Fruit fly (Drosophila melanogaster) whole organism, embryonic: ENCODE measurements around the gene CG13609.
A peak's percentile ranks its signal among the peaks of the same experiment; 100 is the strongest.

Experiments
- B-H2 ChIP-seq: fragments of 200-800 bp; sonication (Bioruptor generic); optimal IDR thresholded peaks from 2 replicates; lab custom pipeline; 2018; ENCODE audit warnings: missing biosample characterization, mild to moderate bottlenecking, missing genetic modification characterization
- BtbVII ChIP-seq: fragments of 200-800 bp; sonication (Bioruptor generic); optimal IDR thresholded peaks from 3 replicates; lab custom pipeline; 2017; ENCODE audit warnings: missing biosample characterization, mild to moderate bottlenecking, missing genetic modification characterization
- CG10209 ChIP-seq: fragments of 200-800 bp; sonication (Bioruptor generic); optimal IDR thresholded peaks from 3 replicates; lab custom pipeline; 2017; ENCODE audit warnings: missing biosample characterization, mild to moderate bottlenecking, missing genetic modification characterization, missing genetic modification reagents
- CG10431 ChIP-seq: fragments of 200-800 bp; sonication (Bioruptor generic); optimal IDR thresholded peaks from 3 replicates; lab custom pipeline; 2018; ENCODE audit warnings: missing biosample characterization, mild to moderate bottlenecking, missing genetic modification characterization
- CG10543 ChIP-seq: fragments of 200-800 bp; sonication (Bioruptor generic); optimal IDR thresholded peaks from 3 replicates; lab custom pipeline; 2017; ENCODE audit warnings: missing biosample characterization, mild to moderate bottlenecking, missing genetic modification characterization, moderate library complexity
- CG11247 ChIP-seq: fragments of 200-800 bp; sonication (Bioruptor generic); IDR thresholded peaks from 2 replicates; pipeline ENCODE4 v1.3.6; 2022; ENCODE audit warnings: missing biosample characterization, missing genetic modification characterization
- CG11398 ChIP-seq: fragments of 200-800 bp; sonication (Bioruptor generic); optimal IDR thresholded peaks from 2 replicates; lab custom pipeline; 2016; ENCODE audit warnings: missing biosample characterization, missing genetic modification characterization
- CG13296 ChIP-seq: fragments of 200-800 bp; sonication (Bioruptor generic); optimal IDR thresholded peaks from 3 replicates; lab custom pipeline; 2018; ENCODE audit warnings: missing biosample characterization, mild to moderate bottlenecking, missing genetic modification characterization
- CG1602 ChIP-seq: fragments of 200-800 bp; sonication (Bioruptor generic); optimal IDR thresholded peaks from 3 replicates; lab custom pipeline; 2016; ENCODE audit warnings: missing biosample characterization, missing genetic modification characterization
- CG17361 ChIP-seq: fragments of 200-800 bp; sonication (Bioruptor generic); IDR thresholded peaks from 3 replicates; pipeline ENCODE4 v1.3.6; 2022; ENCODE audit warnings: missing biosample characterization, missing genetic modification characterization
- D ChIP-seq, 2 experiments: fragments of 200-800 bp in 1 of 2; fragments of >200 bp in 1 of 2; sonication (Bioruptor generic) in 1 of 2; optimal IDR thresholded peaks; 2 replicates in 1 of 2; 3 replicates in 1 of 2; lab custom pipeline; 2017; ENCODE audit warnings: mild to moderate bottlenecking in 1 of 2, missing biosample characterization in 1 of 2, missing genetic modification characterization in 1 of 2, missing genetic modification reagents in 1 of 2
- Drgx ChIP-seq: fragments of 200-800 bp; sonication (Bioruptor generic); IDR thresholded peaks from 2 replicates; pipeline ENCODE4 v1.3.6; 2022; ENCODE audit warnings: missing biosample characterization, missing genetic modification characterization
- Fer3 ChIP-seq: fragments of 200-800 bp; sonication (Bioruptor generic); optimal IDR thresholded peaks from 2 replicates; lab custom pipeline; 2018; ENCODE audit warnings: missing biosample characterization, mild to moderate bottlenecking, missing genetic modification characterization, moderate library complexity
- HHEX ChIP-seq: fragments of 200-800 bp; sonication (Bioruptor generic); optimal IDR thresholded peaks from 3 replicates; lab custom pipeline; 2017; ENCODE audit warnings: missing biosample characterization, mild to moderate bottlenecking, missing genetic modification characterization, missing genetic modification reagents
- Hmx ChIP-seq: fragments of 200-800 bp; sonication (Bioruptor generic); optimal IDR thresholded peaks from 2 replicates; lab custom pipeline; 2016; ENCODE audit warnings: missing biosample characterization, missing genetic modification characterization
- Jarid2 ChIP-seq: fragments of 200-800 bp; sonication (Bioruptor generic); optimal IDR thresholded peaks from 3 replicates; lab custom pipeline; 2017; ENCODE audit warnings: mild to moderate bottlenecking, missing biosample characterization, missing genetic modification reagents, missing genetic modification characterization
- Lim3 ChIP-seq: fragments of 200-800 bp; sonication (Bioruptor generic); IDR thresholded peaks from 2 replicates; pipeline ENCODE4 v1.3.6; 2022; ENCODE audit warnings: missing biosample characterization, missing genetic modification characterization
- Nf-YC ChIP-seq: fragments of 200-800 bp; optimal IDR thresholded peaks from 3 replicates; lab custom pipeline; 2019; ENCODE audit warnings: missing biosample characterization, mild to moderate bottlenecking, missing genetic modification characterization, moderate library complexity
- PHDP ChIP-seq: fragments of 200-800 bp; sonication (Bioruptor generic); optimal IDR thresholded peaks from 3 replicates; lab custom pipeline; 2018; ENCODE audit warnings: missing biosample characterization, mild to moderate bottlenecking, missing genetic modification characterization, moderate library complexity
- Sry-β ChIP-seq: fragments of 200-800 bp; sonication (Bioruptor generic); optimal IDR thresholded peaks from 2 replicates; lab custom pipeline; 2018; ENCODE audit warnings: missing biosample characterization, mild to moderate bottlenecking, missing genetic modification characterization, moderate library complexity
- Taf1 ChIP-seq: fragments of 200-800 bp; sonication (Bioruptor generic); IDR thresholded peaks from 2 replicates; pipeline ENCODE4 v1.3.6; 2022; ENCODE audit warnings: missing biosample characterization, missing genetic modification characterization
- Xbp1 ChIP-seq: fragments of 200-800 bp; sonication (Bioruptor generic); optimal IDR thresholded peaks from 3 replicates; lab custom pipeline; 2016; ENCODE audit warnings: missing biosample characterization, mild to moderate bottlenecking, missing genetic modification characterization
- ap ChIP-seq: fragments of 200-800 bp; sonication (Bioruptor generic); IDR thresholded peaks from 2 replicates; pipeline ENCODE4 v1.3.6; 2022; ENCODE audit warnings: missing biosample characterization, missing genetic modification characterization
- az2 ChIP-seq: fragments of 200-800 bp; sonication (Bioruptor generic); optimal IDR thresholded peaks from 3 replicates; lab custom pipeline; 2016; ENCODE audit warnings: missing biosample characterization, missing genetic modification characterization
- cas ChIP-seq: fragments of 200-800 bp; sonication (Bioruptor generic); IDR thresholded peaks from 2 replicates; pipeline ENCODE4 v1.3.6; 2022; ENCODE audit warnings: missing biosample characterization, missing genetic modification characterization
- caup ChIP-seq: fragments of 200-800 bp; sonication (Bioruptor generic); optimal IDR thresholded peaks from 3 replicates; lab custom pipeline; 2017; ENCODE audit warnings: missing biosample characterization, mild to moderate bottlenecking, missing genetic modification characterization, moderate library complexity; ENCODE audit not compliant: severe bottlenecking
- crol ChIP-seq: fragments of 200-800 bp; sonication (Bioruptor generic); IDR thresholded peaks from 2 replicates; pipeline ENCODE4 v1.3.6; 2022; ENCODE audit warnings: missing biosample characterization, missing genetic modification characterization
- crp ChIP-seq, 2 experiments: fragments of 200-800 bp; sonication (Bioruptor generic); optimal IDR thresholded peaks; 2 replicates in 1 of 2; 3 replicates in 1 of 2; lab custom pipeline; 2017; ENCODE audit warnings: missing biosample characterization in 2 of 2, missing genetic modification characterization in 2 of 2, mild to moderate bottlenecking in 1 of 2, moderate library complexity in 1 of 2
- cwo ChIP-seq: fragments of 200-800 bp; sonication (Bioruptor generic); optimal IDR thresholded peaks from 3 replicates; lab custom pipeline; 2017; ENCODE audit warnings: missing biosample characterization, missing genetic modification characterization, mild to moderate bottlenecking, moderate library complexity, missing genetic modification reagents
- dan ChIP-seq: fragments of 200-800 bp; sonication (Bioruptor generic); IDR thresholded peaks from 2 replicates; pipeline ENCODE4 v1.3.6; 2022; ENCODE audit warnings: missing biosample characterization, missing genetic modification characterization
- emc ChIP-seq: fragments of 200-800 bp; sonication (Bioruptor generic); optimal IDR thresholded peaks from 2 replicates; lab custom pipeline; 2016; ENCODE audit warnings: missing biosample characterization, missing genetic modification characterization
- fd102C ChIP-seq: fragments of 200-800 bp; sonication (Bioruptor generic); optimal IDR thresholded peaks from 2 replicates; lab custom pipeline; 2018; ENCODE audit warnings: missing biosample characterization, mild to moderate bottlenecking, missing genetic modification characterization, moderate library complexity
- gce ChIP-seq: fragments of 200-800 bp; sonication (Bioruptor generic); IDR thresholded peaks from 3 replicates; pipeline ENCODE4 v1.3.6; 2022; ENCODE audit warnings: missing biosample characterization, missing genetic modification characterization
- grau ChIP-seq: fragments of 200-800 bp; optimal IDR thresholded peaks from 3 replicates; lab custom pipeline; 2019; ENCODE audit warnings: missing biosample characterization, mild to moderate bottlenecking, missing genetic modification characterization, moderate library complexity
- gro ChIP-seq: fragments of 200-800 bp; sonication (Bioruptor generic); optimal IDR thresholded peaks from 2 replicates; lab custom pipeline; 2016; ENCODE audit warnings: missing biosample characterization, missing genetic modification characterization
- her ChIP-seq: fragments of 200-800 bp; sonication (Bioruptor generic); optimal IDR thresholded peaks from 2 replicates; lab custom pipeline; 2016; ENCODE audit warnings: missing biosample characterization, missing genetic modification characterization
- kay ChIP-seq: fragments of 200-800 bp; sonication (Bioruptor generic); optimal IDR thresholded peaks from 2 replicates; lab custom pipeline; 2016; ENCODE audit warnings: missing biosample characterization, missing genetic modification characterization
- otp ChIP-seq: fragments of 200-800 bp; sonication (Bioruptor generic); IDR thresholded peaks from 3 replicates; pipeline ENCODE4, ENCODE4 v1.3.6; 2022; ENCODE audit warnings: missing biosample characterization, missing genetic modification characterization
- pho ChIP-seq: fragments of 200-800 bp; sonication (Bioruptor generic); optimal IDR thresholded peaks from 2 replicates; lab custom pipeline; 2016; ENCODE audit warnings: missing biosample characterization, missing genetic modification characterization
- prd ChIP-seq, 3 experiments: fragments of >200 bp in 2 of 3; fragments of 200-800 bp in 1 of 3; sonication (Bioruptor generic) in 1 of 3; optimal IDR thresholded peaks in 2 of 3; IDR thresholded peaks in 1 of 3; 2 replicates in 2 of 3; 3 replicates in 1 of 3; pipeline versions ENCODE4 v1.3.6 to Lab custom; 2017 to 2022; ENCODE audit warnings: missing biosample characterization in 1 of 3, missing genetic modification characterization in 1 of 3
- sc ChIP-seq, 3 experiments: fragments of >200 bp in 2 of 3; fragments of 200-800 bp in 1 of 3; sonication (Bioruptor generic) in 1 of 3; optimal IDR thresholded peaks; 2 replicates in 2 of 3; 3 replicates in 1 of 3; lab custom pipeline; 2017; ENCODE audit warnings: mild to moderate bottlenecking in 1 of 3, missing biosample characterization in 1 of 3, missing genetic modification characterization in 1 of 3, missing genetic modification reagents in 1 of 3
- sens ChIP-seq: fragments of 200-800 bp; sonication (Bioruptor generic); peaks from one replicate; lab custom pipeline; 2016; ENCODE audit warnings: missing biosample characterization, missing genetic modification characterization
- seq ChIP-seq: fragments of 200-800 bp; sonication (Bioruptor generic); IDR thresholded peaks from 2 replicates; pipeline ENCODE4 v1.3.6; 2022; ENCODE audit warnings: missing biosample characterization, missing genetic modification characterization
- stc ChIP-seq: fragments of 200-800 bp; sonication (Bioruptor generic); IDR thresholded peaks from 2 replicates; pipeline ENCODE4 v1.3.6; 2022; ENCODE audit warnings: missing biosample characterization, missing genetic modification characterization
- tll ChIP-seq, 2 experiments: fragments of 200-800 bp in 1 of 2; fragments of >200 bp in 1 of 2; sonication (Bioruptor generic) in 1 of 2; optimal IDR thresholded peaks; 2 replicates each; lab custom pipeline; 2017 to 2019; ENCODE audit warnings: missing biosample characterization in 2 of 2, missing genetic modification characterization in 2 of 2, mild to moderate bottlenecking in 1 of 2, moderate library complexity in 1 of 2
- unc-4 ChIP-seq: fragments of 200-800 bp; sonication (Bioruptor generic); IDR thresholded peaks from 2 replicates; pipeline ENCODE4 v1.3.6; 2022; ENCODE audit warnings: missing biosample characterization, missing genetic modification characterization; ENCODE audit not compliant: partially characterized antibody
- zf30C ChIP-seq: fragments of 200-800 bp; sonication (Bioruptor generic); optimal IDR thresholded peaks from 3 replicates; lab custom pipeline; 2018; ENCODE audit warnings: missing biosample characterization, mild to moderate bottlenecking, missing genetic modification characterization
- zfh1 ChIP-seq: fragments of 200-800 bp; sonication (Bioruptor generic); IDR thresholded peaks from 3 replicates; pipeline ENCODE4 v1.3.6; 2022; ENCODE audit warnings: missing biosample characterization, missing genetic modification characterization

The CG13609 gene

dm6 chr3R:24272775-24273290 is 46.0 kb downstream of the CG13609 start, which contains the start of gene Orct2 (continued):
- peak; percentile 25 for TF ChIP-seq HHEX (GFP tag; lab: Kevin White, UChicago)
- TF ChIP-seq CG11247 (GFP tag; lab: Robert Waterston, UW) = no peak
- peak; percentile 33 for TF ChIP-seq CG13296 (GFP tag; lab: Kevin White, UChicago)
- TF ChIP-seq tll (GFP tag; optimal IDR thresholded peaks at IDR 0.05; lab: Kevin White, UChicago) = peak in 1 of 2 experiments; percentile 38
- TF ChIP-seq Taf1 = no peak
- TF ChIP-seq gro (GFP tag; lab: Kevin White, UChicago) = peak; percentile 49
- TF ChIP-seq ap = no peak
- TF ChIP-seq unc-4 (GFP tag; lab: Robert Waterston, UW) = 0 out of 2 replicates have a peak, but pooled peaks have one; percentile 26
- peak; percentile 6; the same call in 1 of the 2 replicates for TF ChIP-seq seq (GFP tag; lab: Robert Waterston, UW)
- no peak for TF ChIP-seq Hmx (GFP tag; lab: Kevin White, UChicago)
- no peak for TF ChIP-seq CG10431
- TF ChIP-seq emc (GFP tag; lab: Kevin White, UChicago) = no peak
- TF ChIP-seq fd102C = peak; percentile 28
- peak; percentile 100 for TF ChIP-seq cwo
- TF ChIP-seq CG11398 (GFP tag; lab: Kevin White, UChicago) = no peak
- peak; percentile 37 for TF ChIP-seq B-H2
- peak; percentile 69 for TF ChIP-seq Xbp1
- TF ChIP-seq stc (GFP tag; lab: Robert Waterston, UW) = 0 out of 2 replicates have a peak, but pooled peaks have one; percentile 34
- TF ChIP-seq Nf-YC = peak; percentile 60
- TF ChIP-seq kay = peak; percentile 54
- peak; percentile 84 for TF ChIP-seq crol (GFP tag; lab: Robert Waterston, UW)
- TF ChIP-seq cas (GFP tag; lab: Robert Waterston, UW) = no peak
- no peak for TF ChIP-seq crp (GFP tag; optimal IDR thresholded peaks at IDR 0.05; lab: Kevin White, UChicago)
- TF ChIP-seq PHDP = no peak
- no peak for TF ChIP-seq CG1602 (GFP tag; lab: Kevin White, UChicago)
- peak; percentile 39 for TF ChIP-seq caup (GFP tag; lab: Kevin White, UChicago)
- no peak for TF ChIP-seq az2
- no peak for TF ChIP-seq pho
- TF ChIP-seq otp = no peak
- TF ChIP-seq D (optimal IDR thresholded peaks at IDR 0.05; lab: Kevin White, UChicago) = peak; percentile 73
- no peak for TF ChIP-seq D (GFP tag; optimal IDR thresholded peaks at IDR 0.05; lab: Kevin White, UChicago)
- TF ChIP-seq zfh1 (GFP tag; lab: Robert Waterston, UW) = peak; percentile 55; the same call in 2 of the 3 replicates
- no peak for TF ChIP-seq sc (optimal IDR thresholded peaks at IDR 0.05; lab: Kevin White, UChicago)
- no peak for TF ChIP-seq sc (GFP tag; optimal IDR thresholded peaks at IDR 0.05; lab: Kevin White, UChicago)
- no peak for TF ChIP-seq Lim3 (GFP tag; lab: Robert Waterston, UW)
- peak; percentile 8 for TF ChIP-seq her (GFP tag; lab: Kevin White, UChicago)
- no peak for TF ChIP-seq CG10209 (GFP tag; lab: Kevin White, UChicago)
- TF ChIP-seq Sry-β (GFP tag; lab: Kevin White, UChicago) = no peak
- peak; percentile 7 for TF ChIP-seq Fer3 (tag; lab: Kevin White, UChicago)
- TF ChIP-seq zf30C (GFP tag; lab: Kevin White, UChicago) = no peak
- peak; percentile 88 for TF ChIP-seq CG10543
- TF ChIP-seq BtbVII (GFP tag; lab: Kevin White, UChicago) = peak; percentile 69
- 0 out of 3 replicates have a peak, but pooled peaks have one; percentile 43 for TF ChIP-seq gce (GFP tag; lab: Robert Waterston, UW)
- no peak for TF ChIP-seq dan
- no peak for TF ChIP-seq prd (optimal IDR thresholded peaks at IDR 0.05; lab: Kevin White, UChicago)
- TF ChIP-seq prd (GFP tag; IDR thresholded peaks at IDR 0.05; lab: Robert Waterston, UW) = peak; percentile 14; the same call in 1 of the 3 replicates
- TF ChIP-seq Jarid2 = peak; percentile 84
- TF ChIP-seq Drgx = peak; percentile 35; the same call in 1 of the 2 replicates
- no peak for TF ChIP-seq sens
- TF ChIP-seq CG17361 (GFP tag; lab: Robert Waterston, UW) = no peak
- peak; percentile 22 for TF ChIP-seq grau (tag; lab: Kevin White, UChicago)
